Worm (Caenorhabditis elegans) whole organism, young adult: Measurements from ENCODE around the gene C01G10.5.

Experiments used
- B0261.1 ChIP-seq: sonication (generic microtip); optimal IDR thresholded peaks from 2 replicates; lab custom pipeline; 2016; ENCODE audit warnings: mild to moderate bottlenecking, missing genetic modification characterization, moderate library complexity, missing compliant biosample characterization
- B0336.3 ChIP-seq: fragments of 200-800 bp; sonication (Bioruptor generic); IDR thresholded peaks from 2 replicates; pipeline ENCODE4 v1.3.6; 2022; ENCODE audit warnings: missing genetic modification characterization, missing compliant biosample characterization
- D2030.7 ChIP-seq: fragments of 200-800 bp; sonication (Bioruptor generic); IDR thresholded peaks from 2 replicates; pipeline ENCODE4 v1.3.6; 2022; ENCODE audit warnings: missing genetic modification reagents, missing genetic modification characterization, missing compliant biosample characterization
- F10E7.11 ChIP-seq: sonication (generic microtip); optimal IDR thresholded peaks from 2 replicates; lab custom pipeline; 2017; ENCODE audit warnings: mild to moderate bottlenecking, missing genetic modification characterization, moderate library complexity, missing compliant biosample characterization
- F23B12.7 ChIP-seq: sonication (generic microtip); optimal IDR thresholded peaks from 2 replicates; lab custom pipeline; 2017; ENCODE audit warnings: missing genetic modification characterization, mild to moderate bottlenecking, missing compliant biosample characterization, antibody characterized with exemption, moderate library complexity; ENCODE audit not compliant: insufficient read depth
- F33H1.4 ChIP-seq: fragments of 200-800 bp; sonication (Bioruptor generic); IDR thresholded peaks from 2 replicates; pipeline ENCODE4 v1.3.6; 2022; ENCODE audit warnings: missing genetic modification reagents, missing genetic modification characterization, missing compliant biosample characterization
- K11D2.4 ChIP-seq: fragments of 200-800 bp; sonication (Bioruptor generic); IDR thresholded peaks from 2 replicates; pipeline ENCODE4 v1.3.6; 2022; ENCODE audit warnings: missing genetic modification reagents, missing genetic modification characterization, missing compliant biosample characterization
- T26A5.8 ChIP-seq: sonication (generic microtip); optimal IDR thresholded peaks from 2 replicates; lab custom pipeline; 2016; ENCODE audit warnings: missing genetic modification characterization, missing compliant biosample characterization
- Y95B8A.8 ChIP-seq: fragments of 200-800 bp; sonication (Bioruptor generic); IDR thresholded peaks from 2 replicates; pipeline ENCODE4 v1.3.6; 2022; ENCODE audit warnings: missing genetic modification reagents, missing genetic modification characterization, missing compliant biosample characterization
- aptf-2 ChIP-seq: fragments of 200-800 bp; sonication (Bioruptor generic); conservative IDR thresholded peaks from 2 replicates; pipeline ENCODE4 v1.3.6; 2022; ENCODE audit warnings: missing genetic modification reagents, missing genetic modification characterization, missing compliant biosample characterization
- athp-1 ChIP-seq: sonication (generic microtip); optimal IDR thresholded peaks from 2 replicates; lab custom pipeline; 2017; ENCODE audit warnings: mild to moderate bottlenecking, missing genetic modification characterization, missing compliant biosample characterization
- attf-3 ChIP-seq: fragments of 200-800 bp; sonication (Bioruptor generic); conservative IDR thresholded peaks from 2 replicates; pipeline ENCODE4 v1.3.6; 2022; ENCODE audit warnings: missing genetic modification reagents, missing genetic modification characterization, missing compliant biosample characterization
- ceh-58 ChIP-seq: fragments of 200-800 bp; sonication (Bioruptor generic); IDR thresholded peaks from 2 replicates; pipeline ENCODE4 v1.3.6; 2022; ENCODE audit warnings: missing genetic modification characterization, missing compliant biosample characterization
- ceh-79 ChIP-seq: sonication (generic microtip); optimal IDR thresholded peaks from 2 replicates; lab custom pipeline; 2017; ENCODE audit warnings: mild to moderate bottlenecking, missing genetic modification characterization, missing compliant biosample characterization
- ceh-91 ChIP-seq: fragments of 200-800 bp; sonication (Bioruptor generic); IDR thresholded peaks from 2 replicates; pipeline ENCODE4 v1.3.6; 2022; ENCODE audit warnings: missing genetic modification reagents, missing genetic modification characterization, missing compliant biosample characterization
- dox-1 ChIP-seq: fragments of 200-800 bp; sonication (Bioruptor generic); IDR thresholded peaks from 2 replicates; pipeline ENCODE4 v1.3.6; 2022; ENCODE audit warnings: missing genetic modification reagents, missing genetic modification characterization, missing compliant biosample characterization
- dpl-1 ChIP-seq: fragments of 150-350 bp; optimal IDR thresholded peaks from 2 replicates; lab custom pipeline; 2014; ENCODE audit warnings: missing biosample characterization, missing genetic modification reagents, missing genetic modification characterization
- efl-1 ChIP-seq: fragments of 150-350 bp; optimal IDR thresholded peaks from 2 replicates; lab custom pipeline; 2014; ENCODE audit warnings: missing biosample characterization, missing genetic modification reagents, missing genetic modification characterization
- ekl-4 ChIP-seq: fragments of 200-800 bp; sonication (Bioruptor generic); IDR thresholded peaks from 2 replicates; pipeline ENCODE4 v1.3.6; 2022; ENCODE audit warnings: missing genetic modification reagents, missing genetic modification characterization, missing compliant biosample characterization
- hlh-12 ChIP-seq: sonication (generic microtip); optimal IDR thresholded peaks from 2 replicates; lab custom pipeline; 2016; ENCODE audit warnings: missing genetic modification characterization, missing compliant biosample characterization
- hmg-1.2 ChIP-seq: fragments of 200-800 bp; sonication (Bioruptor generic); IDR thresholded peaks from 2 replicates; pipeline ENCODE4 v1.3.6; 2022; ENCODE audit warnings: missing genetic modification reagents, missing genetic modification characterization, missing compliant biosample characterization
- hmg-20 ChIP-seq: fragments of 200-800 bp; sonication (Bioruptor generic); IDR thresholded peaks from 2 replicates; pipeline ENCODE4 v1.3.6; 2022; ENCODE audit warnings: missing genetic modification reagents, missing genetic modification characterization, missing compliant biosample characterization
- hsf-1 ChIP-seq: fragments of 200-800 bp; sonication (Bioruptor generic); IDR thresholded peaks from 2 replicates; pipeline ENCODE4 v1.3.6; 2022; ENCODE audit warnings: missing genetic modification reagents, missing genetic modification characterization, missing compliant biosample characterization
- lin-54 ChIP-seq: fragments of 200-800 bp; sonication (Bioruptor generic); optimal IDR thresholded peaks from 2 replicates; lab custom pipeline; 2018; ENCODE audit warnings: mild to moderate bottlenecking, missing genetic modification characterization, missing compliant biosample characterization
- lir-1 ChIP-seq: fragments of 200-800 bp; sonication (Bioruptor generic); conservative IDR thresholded peaks from 2 replicates; pipeline ENCODE4 v1.3.6; 2022; ENCODE audit warnings: missing genetic modification reagents, missing genetic modification characterization, missing compliant biosample characterization
- madf-10 ChIP-seq: sonication (generic microtip); optimal IDR thresholded peaks from 2 replicates; lab custom pipeline; 2016; ENCODE audit warnings: mild to moderate bottlenecking, missing genetic modification characterization, missing compliant biosample characterization
- madf-6 ChIP-seq: fragments of 200-800 bp; sonication (Bioruptor generic); IDR thresholded peaks from 2 replicates; pipeline ENCODE4 v1.3.6; 2022; ENCODE audit warnings: missing genetic modification reagents, missing genetic modification characterization, missing compliant biosample characterization
- madf-8 ChIP-seq: fragments of 200-800 bp; sonication (Bioruptor generic); conservative IDR thresholded peaks from 2 replicates; pipeline ENCODE4 v1.3.6; 2022; ENCODE audit warnings: missing genetic modification reagents, missing genetic modification characterization, missing compliant biosample characterization
- mcd-1 ChIP-seq: fragments of 200-800 bp; sonication (Bioruptor generic); IDR thresholded peaks from 2 replicates; pipeline ENCODE4 v1.3.6; 2022; ENCODE audit warnings: missing genetic modification reagents, missing genetic modification characterization, missing compliant biosample characterization
- nhr-120 ChIP-seq: fragments of 200-800 bp; sonication (Bioruptor generic); IDR thresholded peaks from 2 replicates; pipeline ENCODE4 v1.3.6; 2022; ENCODE audit warnings: missing genetic modification characterization, missing compliant biosample characterization
- rcor-1 ChIP-seq: fragments of 200-800 bp; sonication (Bioruptor generic); IDR thresholded peaks from 2 replicates; pipeline ENCODE4 v1.3.6; 2022; ENCODE audit warnings: missing genetic modification reagents, missing genetic modification characterization, missing compliant biosample characterization
- rec-8 ChIP-seq, 2 experiments: sonication (generic microtip); optimal IDR thresholded peaks; 2 replicates each; lab custom pipeline; 2016; ENCODE audit warnings: mild to moderate bottlenecking in 2 of 2, missing genetic modification characterization in 2 of 2, missing genetic modification reagents in 2 of 2, missing genotype in 2 of 2, missing biosample characterization in 1 of 2, missing compliant biosample characterization in 1 of 2, moderate library complexity in 1 of 2
- rpc-1 ChIP-seq, 2 experiments: fragments of 150-350 bp in 1 of 2; sonication (generic microtip) in 1 of 2; optimal IDR thresholded peaks; 2 replicates each; lab custom pipeline; 2014 to 2018; ENCODE audit warnings: missing biosample characterization in 1 of 2, missing genetic modification characterization in 1 of 2, missing genetic modification reagents in 1 of 2, missing genotype in 1 of 2
- snpc-1.1 ChIP-seq: sonication (generic microtip); optimal IDR thresholded peaks from 2 replicates; lab custom pipeline; 2017; ENCODE audit warnings: missing genetic modification characterization, mild to moderate bottlenecking, missing compliant biosample characterization, antibody characterized with exemption, moderate library complexity, missing genotype, missing genetic modification reagents; ENCODE audit not compliant: insufficient read depth
- snpc-1.3 ChIP-seq: sonication (generic microtip); optimal IDR thresholded peaks from 2 replicates; lab custom pipeline; 2017; ENCODE audit warnings: missing genetic modification characterization, mild to moderate bottlenecking, missing compliant biosample characterization, antibody characterized with exemption, moderate library complexity, missing genotype, missing genetic modification reagents; ENCODE audit not compliant: insufficient read depth
- snpc-4 ChIP-seq, 5 experiments: fragments of 150-350 bp in 1 of 5; sonication (generic microtip) in 4 of 5; optimal IDR thresholded peaks; 2 replicates each; lab custom pipeline; 2014 to 2018; ENCODE audit warnings: missing genetic modification characterization in 5 of 5, missing biosample characterization in 3 of 5, antibody characterized with exemption in 2 of 5, mild to moderate bottlenecking in 2 of 5, missing compliant biosample characterization in 2 of 5, missing genotype in 2 of 5, moderate library complexity in 2 of 5, missing genetic modification reagents in 1 of 5
- somi-1 ChIP-seq: fragments of 200-800 bp; sonication (Bioruptor generic); optimal IDR thresholded peaks from 2 replicates; lab custom pipeline; 2018; ENCODE audit warnings: mild to moderate bottlenecking, missing genetic modification characterization, missing compliant biosample characterization
- unc-62 ChIP-seq: fragments of 150-350 bp; optimal IDR thresholded peaks from 2 replicates; lab custom pipeline; 2014; ENCODE audit warnings: missing biosample characterization, missing genetic modification reagents, missing genetic modification characterization
- zfh-2 ChIP-seq: fragments of 200-800 bp; sonication (Bioruptor generic); conservative IDR thresholded peaks from 2 replicates; pipeline ENCODE4 v1.3.6; 2022; ENCODE audit warnings: missing genetic modification reagents, missing genetic modification characterization, missing compliant biosample characterization
- ztf-18 ChIP-seq: sonication (generic microtip); optimal IDR thresholded peaks from 2 replicates; lab custom pipeline; 2016; ENCODE audit warnings: missing genotype, mild to moderate bottlenecking, missing genetic modification characterization, missing compliant biosample characterization

The C01G10.5 gene

DNA sequence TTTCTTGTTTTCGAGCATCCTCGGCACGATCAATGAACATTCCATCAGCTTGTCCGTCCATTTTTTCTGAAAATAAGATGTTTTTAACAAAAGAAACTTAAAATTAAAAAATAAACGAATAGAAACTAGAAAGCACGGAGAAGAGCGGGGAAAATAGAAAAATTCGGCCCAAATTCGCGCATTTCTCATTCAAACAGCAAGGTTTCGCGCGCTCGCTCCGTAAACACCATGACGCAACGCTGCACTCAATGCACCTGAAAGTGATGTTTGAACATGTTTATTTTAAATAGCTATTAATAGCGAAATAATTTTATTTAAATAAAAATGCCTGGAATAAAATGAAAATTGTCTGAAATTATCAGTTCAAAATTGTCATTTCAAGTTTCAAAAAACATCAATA, 29.8 kb downstream of the C01G10.5 start, which contains the start of the genes mcm-3 and C25D7.15 (continued):
- no peak for TF ChIP-seq T26A5.8 (tag; lab: Kevin White, UChicago)
- peak; percentile 89 for TF ChIP-seq dpl-1 (GFP tag; lab: Kevin White, UChicago)
- TF ChIP-seq snpc-1.3: peak; percentile 27
- peak; percentile 69; the same call in 1 of the 2 replicates for TF ChIP-seq dox-1 (GFP tag; lab: Robert Waterston, UW)
- TF ChIP-seq K11D2.4 (GFP tag; lab: Robert Waterston, UW): no peak
- TF ChIP-seq Y95B8A.8 (GFP tag; lab: Robert Waterston, UW): peak; percentile 61; the same call in 1 of the 2 replicates
- TF ChIP-seq ceh-58 (GFP tag; lab: Robert Waterston, UW): no peak
- peak; percentile 7 for TF ChIP-seq ztf-18 (tag; lab: Kevin White, UChicago)
- peak; percentile 87 for TF ChIP-seq D2030.7
- no peak for TF ChIP-seq rec-8 (tag; optimal IDR thresholded peaks at IDR 0.05; lab: Kevin White, UChicago)
- TF ChIP-seq lir-1 (GFP tag; lab: Robert Waterston, UW): no peak
- TF ChIP-seq athp-1 (tag; lab: Kevin White, UChicago): no peak
- no peak for TF ChIP-seq aptf-2 (GFP tag; lab: Robert Waterston, UW)
- peak; percentile 49 for TF ChIP-seq mcd-1 (GFP tag; lab: Robert Waterston, UW)
- TF ChIP-seq madf-8 (GFP tag; lab: Robert Waterston, UW): peak; percentile 90
- TF ChIP-seq ceh-79: no peak
- no peak for TF ChIP-seq hlh-12 (tag; lab: Kevin White, UChicago)
- TF ChIP-seq rpc-1 (optimal IDR thresholded peaks at IDR 0.05; lab: Kevin White, UChicago): no peak
- TF ChIP-seq rpc-1 (tag; optimal IDR thresholded peaks at IDR 0.05; lab: Kevin White, UChicago): no peak
- no peak for TF ChIP-seq nhr-120 (GFP tag; lab: Robert Waterston, UW)
- TF ChIP-seq F33H1.4 (GFP tag; lab: Robert Waterston, UW): peak; percentile 75
- peak; percentile 46; the same call in 1 of the 2 replicates for TF ChIP-seq hmg-1.2 (GFP tag; lab: Robert Waterston, UW)
- TF ChIP-seq madf-10 (tag; lab: Kevin White, UChicago): no peak
- no peak for TF ChIP-seq somi-1 (GFP tag; lab: Kevin White, UChicago)
- no peak for TF ChIP-seq B0261.1 (tag; lab: Kevin White, UChicago)
- TF ChIP-seq B0336.3 (GFP tag; lab: Robert Waterston, UW): peak; percentile 50; the same call in 1 of the 2 replicates
- TF ChIP-seq F10E7.11 (tag; lab: Kevin White, UChicago): no peak
- peak; percentile 80 for TF ChIP-seq lin-54 (GFP tag; lab: Kevin White, UChicago)
- peak; percentile 96 for TF ChIP-seq efl-1
- no peak for TF ChIP-seq hmg-20
- 0 out of 2 replicates have a peak, but pooled peaks have one; percentile 42 for TF ChIP-seq attf-3 (GFP tag; lab: Robert Waterston, UW)
- TF ChIP-seq snpc-1.1: peak; percentile 46
- TF ChIP-seq ceh-91 (GFP tag; lab: Robert Waterston, UW): peak; percentile 89
- no peak for TF ChIP-seq unc-62
- TF ChIP-seq rcor-1: peak; percentile 50
- TF ChIP-seq hsf-1: peak; percentile 87
- no peak for TF ChIP-seq F23B12.7 (tag; lab: Kevin White, UChicago)
- TF ChIP-seq zfh-2 (GFP tag; lab: Robert Waterston, UW): no peak
- TF ChIP-seq ekl-4 (GFP tag; lab: Robert Waterston, UW): no peak
- no peak for TF ChIP-seq snpc-4 (GFP tag; optimal IDR thresholded peaks at IDR 0.05; lab: Kevin White, UChicago)
- peak in 1 of 4 experiments; percentile 42 for TF ChIP-seq snpc-4 (tag; optimal IDR thresholded peaks at IDR 0.05; lab: Kevin White, UChicago)
- TF ChIP-seq madf-6 (GFP tag; lab: Robert Waterston, UW): peak; percentile 97
